Fruit fly (Drosophila melanogaster) whole organism, embryonic: ENCODE results near the gene Paics.

ENCODE experiments used
- Adf1 ChIP-seq: fragments of 200-800 bp; sonication (Bioruptor generic); IDR thresholded peaks from 2 replicates; pipeline ENCODE4 v1.3.6; 2022; ENCODE audit warnings: missing biosample characterization, missing genetic modification characterization
- Bteb2 ChIP-seq: fragments of 200-800 bp; sonication (Bioruptor generic); optimal IDR thresholded peaks from 2 replicates; lab custom pipeline; 2016; ENCODE audit warnings: missing biosample characterization, missing genetic modification characterization
- CG10565 ChIP-seq: fragments of 200-800 bp; sonication (Bioruptor generic); optimal IDR thresholded peaks from 3 replicates; lab custom pipeline; 2016; ENCODE audit warnings: missing biosample characterization, mild to moderate bottlenecking, missing genetic modification characterization
- CG10654 ChIP-seq: fragments of 200-800 bp; sonication (Bioruptor generic); optimal IDR thresholded peaks from 2 replicates; lab custom pipeline; 2016; ENCODE audit warnings: missing biosample characterization, missing genetic modification characterization
- CG11695 ChIP-seq: fragments of 200-800 bp; sonication (Bioruptor generic); IDR thresholded peaks from 3 replicates; pipeline ENCODE4 v1.3.6; 2022; ENCODE audit warnings: missing biosample characterization, missing genetic modification characterization
- CG12942 ChIP-seq: fragments of 200-800 bp; sonication (Bioruptor generic); optimal IDR thresholded peaks from 3 replicates; lab custom pipeline; 2016; ENCODE audit warnings: missing biosample characterization, missing genetic modification characterization
- CG17568 ChIP-seq: fragments of 200-800 bp; sonication (Bioruptor generic); optimal IDR thresholded peaks from 2 replicates; lab custom pipeline; 2018; ENCODE audit warnings: missing biosample characterization, mild to moderate bottlenecking, missing genetic modification characterization, moderate library complexity
- CG18011 ChIP-seq: fragments of 200-800 bp; sonication (Bioruptor generic); optimal IDR thresholded peaks from 2 replicates; lab custom pipeline; 2017; ENCODE audit warnings: missing biosample characterization, missing genetic modification characterization, mild to moderate bottlenecking, moderate library complexity, missing genotype
- CG2202 ChIP-seq: fragments of 200-800 bp; sonication (Bioruptor generic); optimal IDR thresholded peaks from 2 replicates; lab custom pipeline; 2018; ENCODE audit warnings: missing biosample characterization, mild to moderate bottlenecking, missing genetic modification characterization
- CG2712 ChIP-seq: fragments of 200-800 bp; optimal IDR thresholded peaks from 3 replicates; lab custom pipeline; 2019; ENCODE audit warnings: missing biosample characterization, mild to moderate bottlenecking, missing genetic modification characterization, moderate library complexity
- CG30020 ChIP-seq: fragments of 200-800 bp; optimal IDR thresholded peaks from 2 replicates; lab custom pipeline; 2019; ENCODE audit warnings: missing biosample characterization, mild to moderate bottlenecking, missing genetic modification characterization, moderate library complexity
- CG3407 ChIP-seq: fragments of 200-800 bp; sonication (Bioruptor generic); optimal IDR thresholded peaks from 2 replicates; lab custom pipeline; 2018; ENCODE audit warnings: missing biosample characterization, mild to moderate bottlenecking, missing genetic modification characterization
- CG4282 ChIP-seq: fragments of 200-800 bp; sonication (Bioruptor generic); optimal IDR thresholded peaks from 2 replicates; lab custom pipeline; 2016; ENCODE audit warnings: missing biosample characterization, missing genetic modification characterization
- CG4328 ChIP-seq: fragments of 200-800 bp; sonication (Bioruptor generic); optimal IDR thresholded peaks from 3 replicates; lab custom pipeline; 2017; ENCODE audit warnings: missing biosample characterization, missing genetic modification reagents, missing genetic modification characterization
- CG4617 ChIP-seq: fragments of 200-800 bp; sonication (Bioruptor generic); optimal IDR thresholded peaks from 3 replicates; lab custom pipeline; 2016; ENCODE audit warnings: missing biosample characterization, missing genetic modification characterization, borderline replicate concordance
- CG4854 ChIP-seq: fragments of 200-800 bp; sonication (Bioruptor generic); optimal IDR thresholded peaks from 2 replicates; lab custom pipeline; 2016; ENCODE audit warnings: missing biosample characterization, missing genetic modification characterization, inconsistent platforms
- CG6175 ChIP-seq: fragments of 200-800 bp; sonication (Bioruptor generic); IDR thresholded peaks from 3 replicates; pipeline ENCODE4 v1.3.6; 2022; ENCODE audit warnings: missing biosample characterization, missing genetic modification characterization
- CG6272 ChIP-seq: fragments of 200-800 bp; sonication (Bioruptor generic); IDR thresholded peaks from 2 replicates; pipeline ENCODE4 v1.3.6; 2022; ENCODE audit warnings: missing biosample characterization, missing genetic modification characterization
- CG6683 ChIP-seq: fragments of 200-800 bp; sonication (Bioruptor generic); optimal IDR thresholded peaks from 2 replicates; lab custom pipeline; 2017; ENCODE audit warnings: missing biosample characterization, mild to moderate bottlenecking, missing genetic modification characterization, missing genetic modification reagents
- CG6854 ChIP-seq: fragments of 200-800 bp; sonication (Bioruptor generic); optimal IDR thresholded peaks from 3 replicates; lab custom pipeline; 2017; ENCODE audit warnings: missing biosample characterization, mild to moderate bottlenecking, missing genetic modification characterization
- CG7839 ChIP-seq: fragments of 200-800 bp; sonication (Bioruptor generic); optimal IDR thresholded peaks from 3 replicates; lab custom pipeline; 2018; ENCODE audit warnings: missing biosample characterization, mild to moderate bottlenecking, missing genetic modification characterization, moderate library complexity
- CHES-1-like ChIP-seq: fragments of 200-800 bp; sonication (Bioruptor generic); optimal IDR thresholded peaks from 2 replicates; lab custom pipeline; 2016; ENCODE audit warnings: missing biosample characterization, missing genetic modification characterization
- Camta ChIP-seq: fragments of 200-800 bp; sonication (Bioruptor generic); optimal IDR thresholded peaks from 2 replicates; lab custom pipeline; 2016; ENCODE audit warnings: missing biosample characterization, missing genetic modification characterization
- CoRest ChIP-seq: fragments of 200-800 bp; sonication (Bioruptor generic); optimal IDR thresholded peaks from 3 replicates; lab custom pipeline; 2018; ENCODE audit warnings: missing biosample characterization, mild to moderate bottlenecking, missing genetic modification characterization, moderate library complexity
- Dad ChIP-seq: fragments of 200-800 bp; sonication (Bioruptor generic); optimal IDR thresholded peaks from 3 replicates; lab custom pipeline; 2016; ENCODE audit warnings: missing biosample characterization, missing genetic modification characterization
- Drgx ChIP-seq: fragments of 200-800 bp; sonication (Bioruptor generic); IDR thresholded peaks from 2 replicates; pipeline ENCODE4 v1.3.6; 2022; ENCODE audit warnings: missing biosample characterization, missing genetic modification characterization
- HLHmδ ChIP-seq: fragments of 200-800 bp; sonication (Bioruptor generic); optimal IDR thresholded peaks from 2 replicates; lab custom pipeline; 2018; ENCODE audit warnings: missing biosample characterization, mild to moderate bottlenecking, missing genetic modification characterization, moderate library complexity
- Hey ChIP-seq: fragments of 200-800 bp; sonication (Bioruptor generic); optimal IDR thresholded peaks from 3 replicates; lab custom pipeline; 2018; ENCODE audit warnings: missing biosample characterization, mild to moderate bottlenecking, missing genetic modification characterization
- Hmr ChIP-seq: fragments of 200-800 bp; sonication (Bioruptor generic); optimal IDR thresholded peaks from 3 replicates; lab custom pipeline; 2017; ENCODE audit warnings: mild to moderate bottlenecking, missing biosample characterization, missing genetic modification reagents, missing genetic modification characterization
- Med ChIP-seq: fragments of 200-800 bp; sonication (Bioruptor generic); peaks from one replicate; lab custom pipeline; 2016; ENCODE audit warnings: missing biosample characterization, missing genetic modification characterization, mild to moderate bottlenecking, inconsistent platforms, moderate library complexity
- Nf-YB ChIP-seq: fragments of 200-800 bp; sonication (Bioruptor generic); optimal IDR thresholded peaks from 3 replicates; lab custom pipeline; 2019; ENCODE audit warnings: missing biosample characterization, mild to moderate bottlenecking, missing genetic modification characterization, moderate library complexity
- Ptx1 ChIP-seq: fragments of 200-800 bp; sonication (Bioruptor generic); IDR thresholded peaks from 2 replicates; pipeline ENCODE4 v1.3.6; 2022; ENCODE audit warnings: missing biosample characterization, missing genetic modification characterization
- Rfx ChIP-seq: fragments of 200-800 bp; sonication (Bioruptor generic); IDR thresholded peaks from 2 replicates; pipeline ENCODE4 v1.3.6; 2022; ENCODE audit warnings: missing biosample characterization, missing genetic modification characterization
- Six4 ChIP-seq: fragments of 200-800 bp; sonication (Bioruptor generic); optimal IDR thresholded peaks from 2 replicates; lab custom pipeline; 2016; ENCODE audit warnings: missing biosample characterization, missing genetic modification characterization
- Sry-β ChIP-seq: fragments of 200-800 bp; sonication (Bioruptor generic); optimal IDR thresholded peaks from 2 replicates; lab custom pipeline; 2018; ENCODE audit warnings: missing biosample characterization, mild to moderate bottlenecking, missing genetic modification characterization, moderate library complexity
- Tbp ChIP-seq: fragments of >200 bp; optimal IDR thresholded peaks from 2 replicates; lab custom pipeline; 2018; ENCODE audit warnings: missing biosample characterization, missing genetic modification characterization
- ab ChIP-seq: fragments of 200-800 bp; sonication (Bioruptor generic); optimal IDR thresholded peaks from 2 replicates; lab custom pipeline; 2016; ENCODE audit warnings: missing biosample characterization, missing genetic modification characterization
- al ChIP-seq: fragments of 200-800 bp; sonication (Bioruptor generic); IDR thresholded peaks from 2 replicates; pipeline ENCODE4 v1.3.6; 2022; ENCODE audit warnings: missing biosample characterization, missing genetic modification characterization
- ci ChIP-seq: fragments of 200-800 bp; sonication (Bioruptor generic); IDR thresholded peaks from 3 replicates; pipeline ENCODE4 v1.3.6; 2022; ENCODE audit warnings: missing biosample characterization, missing genetic modification characterization
- crp ChIP-seq, 2 experiments: fragments of 200-800 bp; sonication (Bioruptor generic); optimal IDR thresholded peaks; 2 replicates in 1 of 2; 3 replicates in 1 of 2; lab custom pipeline; 2017; ENCODE audit warnings: missing biosample characterization in 2 of 2, missing genetic modification characterization in 2 of 2, mild to moderate bottlenecking in 1 of 2, moderate library complexity in 1 of 2
- ems ChIP-seq: fragments of 200-800 bp; sonication (Bioruptor generic); optimal IDR thresholded peaks from 3 replicates; lab custom pipeline; 2016; ENCODE audit warnings: missing biosample characterization, missing genetic modification characterization
- fd96Cb ChIP-seq: fragments of 200-800 bp; sonication (Bioruptor generic); optimal IDR thresholded peaks from 2 replicates; lab custom pipeline; 2018; ENCODE audit warnings: missing biosample characterization, mild to moderate bottlenecking, missing genetic modification characterization, moderate library complexity
- jigr1 ChIP-seq: fragments of 200-800 bp; sonication (Bioruptor generic); IDR thresholded peaks from 3 replicates; pipeline ENCODE4 v1.3.6; 2022; ENCODE audit warnings: missing biosample characterization, missing genetic modification characterization
- knrl ChIP-seq: fragments of 200-800 bp; sonication (Bioruptor generic); IDR thresholded peaks from 3 replicates; pipeline ENCODE4 v1.3.6; 2022; ENCODE audit warnings: missing biosample characterization, missing genetic modification characterization; ENCODE audit not compliant: partially characterized antibody
- nom ChIP-seq: fragments of 200-800 bp; sonication (Bioruptor generic); optimal IDR thresholded peaks from 2 replicates; lab custom pipeline; 2017; ENCODE audit warnings: missing biosample characterization, missing genetic modification characterization, mild to moderate bottlenecking, moderate library complexity, missing genetic modification reagents
- peb ChIP-seq: fragments of 200-800 bp; sonication (Bioruptor generic); IDR thresholded peaks from 2 replicates; pipeline ENCODE4 v1.3.6; 2022; ENCODE audit warnings: missing biosample characterization, missing genetic modification characterization
- repo ChIP-seq: fragments of 200-800 bp; sonication (Bioruptor generic); optimal IDR thresholded peaks from 2 replicates; lab custom pipeline; 2016; ENCODE audit warnings: missing biosample characterization, missing genetic modification characterization
- scrt ChIP-seq: fragments of 200-800 bp; sonication (Bioruptor generic); optimal IDR thresholded peaks from 2 replicates; lab custom pipeline; 2018; ENCODE audit warnings: missing biosample characterization, mild to moderate bottlenecking, missing genetic modification characterization, moderate library complexity
- trem ChIP-seq: fragments of 200-800 bp; optimal IDR thresholded peaks from 3 replicates; lab custom pipeline; 2019; ENCODE audit warnings: missing biosample characterization, mild to moderate bottlenecking, missing genetic modification characterization, moderate library complexity
- wdn ChIP-seq: fragments of 200-800 bp; sonication (Bioruptor generic); IDR thresholded peaks from 2 replicates; pipeline ENCODE4 v1.3.6; 2022; ENCODE audit warnings: missing biosample characterization, missing genetic modification characterization

Paics gene

DNA sequence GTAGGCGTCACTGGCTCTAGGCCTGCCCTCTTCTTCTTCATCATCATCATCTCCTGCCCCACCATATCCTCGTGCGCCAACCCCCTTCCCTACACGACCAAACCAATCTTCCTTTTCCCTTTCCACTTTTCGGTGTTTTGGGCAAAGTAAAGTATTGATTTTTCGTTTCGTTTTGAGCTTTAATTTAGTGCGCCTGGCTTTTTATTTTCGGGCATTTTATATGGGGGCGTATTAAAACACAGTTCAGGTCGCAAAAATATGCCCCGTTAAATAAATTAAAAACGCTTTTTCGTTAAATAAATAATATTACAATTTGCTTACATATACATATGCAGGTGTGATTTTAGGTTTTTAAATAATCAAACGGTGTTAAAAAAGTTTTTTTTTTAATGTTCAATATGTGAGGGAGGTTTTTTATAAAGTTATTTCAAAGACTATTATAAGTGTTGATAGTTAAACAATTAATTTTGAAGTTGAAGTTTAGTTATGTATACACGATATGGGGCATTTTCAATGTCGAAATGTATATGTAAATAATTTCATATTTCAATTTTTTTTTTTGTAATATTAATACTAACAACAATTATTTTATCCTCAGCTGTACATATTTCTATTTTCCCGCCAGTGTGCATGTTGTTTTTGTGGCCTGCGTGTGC, 22.6 kb downstream of the Paics start (continued):
- TF ChIP-seq Drgx (GFP tag; lab: Robert Waterston, UW) (peak; percentile 26; the same call in 1 of the 2 replicates), crp (GFP tag; optimal IDR thresholded peaks at IDR 0.05; lab: Kevin White, UChicago) (peak in 1 of 2 experiments; percentile 17), CG30020 (peak; percentile 47), Tbp (GFP tag; lab: Kevin White, UChicago) (no peak), CG17568 (GFP tag; lab: Kevin White, UChicago) (no peak), ci (GFP tag; lab: Robert Waterston, UW) (peak; percentile 48; the same call in 1 of the 3 replicates), CG10565 (GFP tag; lab: Kevin White, UChicago) (no peak), CG6272 (GFP tag; lab: Robert Waterston, UW) (no peak), CG11695 (GFP tag; lab: Robert Waterston, UW) (peak; percentile 79), Hey (no peak), CG6175 (no peak), ab (GFP tag; lab: Kevin White, UChicago) (no peak), CG7839 (tag; lab: Kevin White, UChicago) (peak; percentile 90), CG4617 (no peak), CG6854 (peak; percentile 60), CG12942 (peak; percentile 5), al (GFP tag; lab: Robert Waterston, UW) (no peak), CG2202 (no peak), CHES-1-like (no peak), CG2712 (tag; lab: Kevin White, UChicago) (peak; percentile 84), Ptx1 (GFP tag; lab: Robert Waterston, UW) (peak; percentile 71), CG6683 (peak; percentile 59), Rfx (peak; percentile 44; the same call in 1 of the 2 replicates), Med (GFP tag; lab: Kevin White, UChicago) (peak; percentile 65), CG10654 (GFP tag; lab: Kevin White, UChicago) (peak; percentile 43), Nf-YB (GFP tag; lab: Kevin White, UChicago) (peak; percentile 59), jigr1 (GFP tag; lab: Robert Waterston, UW) (no peak), scrt (peak; percentile 71), nom (GFP tag; lab: Kevin White, UChicago) (no peak), CoRest (tag; lab: Kevin White, UChicago) (peak; percentile 88), HLHmδ (GFP tag; lab: Kevin White, UChicago) (no peak), Bteb2 (GFP tag; lab: Kevin White, UChicago) (peak; percentile 1), Hmr (peak; percentile 80), repo (no peak), trem (tag; lab: Kevin White, UChicago) (peak; percentile 35), CG4854 (GFP tag; lab: Kevin White, UChicago) (no peak), Six4 (GFP tag; lab: Kevin White, UChicago) (peak; percentile 42), ems (no peak), Sry-β (GFP tag; lab: Kevin White, UChicago) (no peak), CG18011 (peak; percentile 21), Dad (GFP tag; lab: Kevin White, UChicago) (no peak), Camta (GFP tag; lab: Kevin White, UChicago) (peak; percentile 36), wdn (no peak), knrl (no peak), CG3407 (no peak), peb (GFP tag; lab: Robert Waterston, UW) (no peak), CG4328 (peak; percentile 35), CG4282 (no peak), Adf1 (GFP tag; lab: Robert Waterston, UW) (peak; percentile 2; the same call in 1 of the 2 replicates), fd96Cb (peak; percentile 84)
